Fruit fly (Drosophila melanogaster): ENCODE data around the gene CG12680.

CG12680 gene

dm6 chrX:4969926-4970325 lies 27.3 kb upstream of the CG12680 start:
- no peak for TF ChIP-seq pad (GFP tag; optimal IDR thresholded peaks at IDR 0.05)
- no peak for TF ChIP-seq Mnt (GFP tag; optimal IDR thresholded peaks at IDR 0.05)
- TF ChIP-seq CG12768 (GFP tag; optimal IDR thresholded peaks at IDR 0.05): no peak
- no peak for TF ChIP-seq ovo (GFP tag; optimal IDR thresholded peaks at IDR 0.05)
- no peak for TF ChIP-seq bab1 (GFP tag; optimal IDR thresholded peaks at IDR 0.05)
- no peak for TF ChIP-seq Crg-1 (GFP tag; optimal IDR thresholded peaks at IDR 0.05)
- TF ChIP-seq CG1620 (GFP tag; optimal IDR thresholded peaks at IDR 0.05): no peak
- TF ChIP-seq toe (GFP tag; optimal IDR thresholded peaks at IDR 0.05): no peak
- TF ChIP-seq CG33017 (tag; optimal IDR thresholded peaks at IDR 0.05): no peak
- no peak for TF ChIP-seq CG5204 (GFP tag; optimal IDR thresholded peaks at IDR 0.05)
- no peak for TF ChIP-seq kay (GFP tag; ENCODE audit: borderline replicate concordance)
- no peak for TF ChIP-seq CG14711 (tag; optimal IDR thresholded peaks at IDR 0.05)
- no peak for TF ChIP-seq CG7045 (GFP tag; optimal IDR thresholded peaks at IDR 0.05)
- TF ChIP-seq Clk (GFP tag; optimal IDR thresholded peaks at IDR 0.05): no peak
- TF ChIP-seq cic (GFP tag; optimal IDR thresholded peaks at IDR 0.05): no peak
- no peak for TF ChIP-seq cnc (optimal IDR thresholded peaks at IDR 0.05)
- TF ChIP-seq tj (GFP tag; optimal IDR thresholded peaks at IDR 0.05): no peak
- no peak for TF ChIP-seq CG7101 (tag; optimal IDR thresholded peaks at IDR 0.05)
- TF ChIP-seq CG11617 (GFP tag; optimal IDR thresholded peaks at IDR 0.05): no peak
- TF ChIP-seq Hr96 (GFP tag; optimal IDR thresholded peaks at IDR 0.05): no peak

dm6 chrX:4982430-4982829 lies 14.8 kb upstream of the CG12680 start:
- TF ChIP-seq CG14711 (tag; optimal IDR thresholded peaks at IDR 0.05): no peak
- no peak for TF ChIP-seq bab1 (GFP tag; optimal IDR thresholded peaks at IDR 0.05)
- no peak for TF ChIP-seq Clk (GFP tag; optimal IDR thresholded peaks at IDR 0.05)
- no peak for TF ChIP-seq Crg-1 (GFP tag; optimal IDR thresholded peaks at IDR 0.05)
- TF ChIP-seq tj (GFP tag; optimal IDR thresholded peaks at IDR 0.05): no peak
- TF ChIP-seq CG7045 (GFP tag; optimal IDR thresholded peaks at IDR 0.05): no peak
- TF ChIP-seq kay (GFP tag; ENCODE audit: borderline replicate concordance): no peak
- TF ChIP-seq CG12768 (GFP tag; optimal IDR thresholded peaks at IDR 0.05): no peak
- TF ChIP-seq CG1620 (GFP tag; optimal IDR thresholded peaks at IDR 0.05): no peak
- no peak for TF ChIP-seq CG5204 (GFP tag; optimal IDR thresholded peaks at IDR 0.05)
- no peak for TF ChIP-seq cnc (optimal IDR thresholded peaks at IDR 0.05)
- no peak for TF ChIP-seq cic (GFP tag; optimal IDR thresholded peaks at IDR 0.05)
- no peak for TF ChIP-seq CG33017 (tag; optimal IDR thresholded peaks at IDR 0.05)
- TF ChIP-seq CG11617 (GFP tag; optimal IDR thresholded peaks at IDR 0.05): no peak
- no peak for TF ChIP-seq toe (GFP tag; optimal IDR thresholded peaks at IDR 0.05)
- TF ChIP-seq ovo (GFP tag; optimal IDR thresholded peaks at IDR 0.05): no peak
- TF ChIP-seq Hr96 (GFP tag; optimal IDR thresholded peaks at IDR 0.05): no peak
- TF ChIP-seq Mnt (GFP tag; optimal IDR thresholded peaks at IDR 0.05): no peak
- TF ChIP-seq CG7101 (tag; optimal IDR thresholded peaks at IDR 0.05): no peak
- no peak for TF ChIP-seq pad (GFP tag; optimal IDR thresholded peaks at IDR 0.05)

dm6 chrX:4983218-4983617 lies 14.0 kb upstream of the CG12680 start:
- TF ChIP-seq Clk (GFP tag; optimal IDR thresholded peaks at IDR 0.05) (no peak), kay (GFP tag; ENCODE audit: borderline replicate concordance) (no peak), CG7045 (GFP tag; optimal IDR thresholded peaks at IDR 0.05) (no peak), CG14711 (tag; optimal IDR thresholded peaks at IDR 0.05) (no peak), pad (GFP tag; optimal IDR thresholded peaks at IDR 0.05) (no peak), cic (GFP tag; optimal IDR thresholded peaks at IDR 0.05) (no peak), ovo (GFP tag; optimal IDR thresholded peaks at IDR 0.05) (no peak), bab1 (GFP tag; optimal IDR thresholded peaks at IDR 0.05) (no peak), CG5204 (GFP tag; optimal IDR thresholded peaks at IDR 0.05) (no peak), cnc (optimal IDR thresholded peaks at IDR 0.05) (no peak), tj (GFP tag; optimal IDR thresholded peaks at IDR 0.05) (no peak), CG1620 (GFP tag; optimal IDR thresholded peaks at IDR 0.05) (no peak), CG12768 (GFP tag; optimal IDR thresholded peaks at IDR 0.05) (no peak)

- TF ChIP-seq ovo (GFP tag; optimal IDR thresholded peaks at IDR 0.05) (no peak), CG11617 (GFP tag; optimal IDR thresholded peaks at IDR 0.05) (no peak), Crg-1 (GFP tag; optimal IDR thresholded peaks at IDR 0.05) (no peak), CG14711 (tag; optimal IDR thresholded peaks at IDR 0.05) (no peak), Clk (GFP tag; optimal IDR thresholded peaks at IDR 0.05) (no peak), CG7101 (tag; optimal IDR thresholded peaks at IDR 0.05) (no peak), CG5204 (GFP tag; optimal IDR thresholded peaks at IDR 0.05) (no peak), bab1 (GFP tag; optimal IDR thresholded peaks at IDR 0.05) (no peak), Mnt (GFP tag; optimal IDR thresholded peaks at IDR 0.05) (no peak), tj (GFP tag; optimal IDR thresholded peaks at IDR 0.05) (no peak), cnc (optimal IDR thresholded peaks at IDR 0.05) (no peak), toe (GFP tag; optimal IDR thresholded peaks at IDR 0.05) (no peak), CG1620 (GFP tag; optimal IDR thresholded peaks at IDR 0.05) (no peak), pad (GFP tag; optimal IDR thresholded peaks at IDR 0.05) (no peak)
Observed at dm6 chrX:4985371-4985770, 11.9 kb upstream of the CG12680 start.

- no peak for TF ChIP-seq pad (GFP tag; optimal IDR thresholded peaks at IDR 0.05)
Observed at dm6 chrX:4999024-4999423, 1.8 kb downstream of the CG12680 start.

- TF ChIP-seq CG7101 (tag; optimal IDR thresholded peaks at IDR 0.05) (no peak), CG12768 (GFP tag; optimal IDR thresholded peaks at IDR 0.05) (no peak), toe (GFP tag; optimal IDR thresholded peaks at IDR 0.05) (no peak), CG14711 (tag; optimal IDR thresholded peaks at IDR 0.05) (no peak), Clk (GFP tag; optimal IDR thresholded peaks at IDR 0.05) (no peak), Mnt (GFP tag; optimal IDR thresholded peaks at IDR 0.05) (no peak), CG1620 (GFP tag; optimal IDR thresholded peaks at IDR 0.05) (no peak), tj (GFP tag; optimal IDR thresholded peaks at IDR 0.05) (no peak), Crg-1 (GFP tag; optimal IDR thresholded peaks at IDR 0.05) (no peak), bab1 (GFP tag; optimal IDR thresholded peaks at IDR 0.05) (no peak), pad (GFP tag; optimal IDR thresholded peaks at IDR 0.05) (no peak), cnc (optimal IDR thresholded peaks at IDR 0.05) (no peak), CG33017 (tag; optimal IDR thresholded peaks at IDR 0.05) (no peak), Hr96 (GFP tag; optimal IDR thresholded peaks at IDR 0.05) (no peak), CG7045 (GFP tag; optimal IDR thresholded peaks at IDR 0.05) (no peak), CG11617 (GFP tag; optimal IDR thresholded peaks at IDR 0.05) (no peak)
Observed at dm6 chrX:5002748-5003147, 5.5 kb downstream of the CG12680 start.
